Worm (Caenorhabditis elegans) whole organism, mixed stage, embryonic: ENCODE measurements around the gene ZK1010.4.
A peak's percentile ranks its signal among the peaks of the same experiment; 100 is the strongest.

Experiments
- M03D4.4 ChIP-seq: sonication (generic microtip); optimal IDR thresholded peaks from 2 replicates; lab custom pipeline; 2017; ENCODE audit warnings: mild to moderate bottlenecking, missing genetic modification characterization, missing compliant biosample characterization
- bed-3 ChIP-seq: fragments of 200-800 bp; sonication (Bioruptor generic); optimal IDR thresholded peaks from 3 replicates; lab custom pipeline; 2018; ENCODE audit warnings: mild to moderate bottlenecking, missing genetic modification characterization, moderate library complexity, missing compliant biosample characterization
- blmp-1 ChIP-seq: fragments of 150-350 bp; optimal IDR thresholded peaks from 2 replicates; lab custom pipeline; 2014; ENCODE audit warnings: missing biosample characterization, missing genetic modification characterization
- ceh-39 ChIP-seq: fragments of 150-350 bp; optimal IDR thresholded peaks from 2 replicates; lab custom pipeline; 2014; ENCODE audit warnings: missing biosample characterization, missing genetic modification characterization
- ceh-43 ChIP-seq: fragments of 200-800 bp; sonication (Bioruptor generic); optimal IDR thresholded peaks from 2 replicates; lab custom pipeline; 2018; ENCODE audit warnings: mild to moderate bottlenecking, missing genetic modification characterization, moderate library complexity, missing compliant biosample characterization
- ceh-83 ChIP-seq: fragments of 200-800 bp; sonication (Bioruptor generic); optimal IDR thresholded peaks from 2 replicates; lab custom pipeline; 2018; ENCODE audit warnings: mild to moderate bottlenecking, missing genetic modification characterization, missing compliant biosample characterization
- ces-1 ChIP-seq: fragments of 150-350 bp; optimal IDR thresholded peaks from 2 replicates; lab custom pipeline; 2014; ENCODE audit warnings: missing biosample characterization, missing genetic modification reagents, missing genetic modification characterization
- cnd-1 ChIP-seq: fragments of 200-800 bp; sonication (Bioruptor generic); optimal IDR thresholded peaks from 2 replicates; lab custom pipeline; 2018; ENCODE audit warnings: mild to moderate bottlenecking, missing genetic modification characterization, missing compliant biosample characterization
- drap-1 ChIP-seq: fragments of 200-800 bp; sonication (Bioruptor generic); optimal IDR thresholded peaks from 3 replicates; lab custom pipeline; 2018; ENCODE audit warnings: mild to moderate bottlenecking, missing genetic modification characterization, missing compliant biosample characterization
- elt-1 ChIP-seq: sonication (generic microtip); optimal IDR thresholded peaks from 2 replicates; lab custom pipeline; 2017; ENCODE audit warnings: missing genetic modification characterization, mild to moderate bottlenecking, missing compliant biosample characterization, antibody characterized with exemption, moderate library complexity, borderline replicate concordance; ENCODE audit not compliant: insufficient read depth
- elt-3 ChIP-seq: fragments of 150-350 bp; optimal IDR thresholded peaks from 2 replicates; lab custom pipeline; 2014; ENCODE audit warnings: missing biosample characterization, missing genetic modification characterization
- flh-1 ChIP-seq: fragments of 200-800 bp; sonication (Bioruptor generic); optimal IDR thresholded peaks from 2 replicates; lab custom pipeline; 2018; ENCODE audit warnings: mild to moderate bottlenecking, missing genetic modification characterization, moderate library complexity, missing compliant biosample characterization
- ham-2 ChIP-seq: fragments of 200-800 bp; sonication (Bioruptor generic); optimal IDR thresholded peaks from 2 replicates; lab custom pipeline; 2018; ENCODE audit warnings: mild to moderate bottlenecking, missing genetic modification characterization, missing compliant biosample characterization
- hlh-1 ChIP-seq: fragments of 150-350 bp; optimal IDR thresholded peaks from 2 replicates; lab custom pipeline; 2014; ENCODE audit warnings: missing biosample characterization, missing genetic modification reagents, missing genetic modification characterization
- lin-13 ChIP-seq: fragments of 150-350 bp; optimal IDR thresholded peaks from 2 replicates; lab custom pipeline; 2014; ENCODE audit warnings: missing biosample characterization, missing genetic modification characterization
- lin-32 ChIP-seq: fragments of 200-800 bp; sonication (Bioruptor generic); optimal IDR thresholded peaks from 2 replicates; lab custom pipeline; 2018; ENCODE audit warnings: mild to moderate bottlenecking, missing genetic modification characterization, missing compliant biosample characterization
- lsy-2 ChIP-seq: fragments of 150-350 bp; optimal IDR thresholded peaks from 2 replicates; lab custom pipeline; 2014; ENCODE audit warnings: missing biosample characterization, missing genetic modification characterization
- mab-5 ChIP-seq: fragments of 150-350 bp; optimal IDR thresholded peaks from 2 replicates; lab custom pipeline; 2014; ENCODE audit warnings: missing biosample characterization, missing genetic modification characterization
- mls-2 ChIP-seq: sonication (generic microtip); optimal IDR thresholded peaks from 2 replicates; lab custom pipeline; 2016; ENCODE audit warnings: mild to moderate bottlenecking, missing genetic modification characterization, moderate library complexity, missing compliant biosample characterization
- nhr-12 ChIP-seq: fragments of 150-350 bp; optimal IDR thresholded peaks from 2 replicates; lab custom pipeline; 2014; ENCODE audit warnings: missing biosample characterization, missing genetic modification characterization
- nhr-2 ChIP-seq: fragments of 150-350 bp; optimal IDR thresholded peaks from 2 replicates; lab custom pipeline; 2014; ENCODE audit warnings: missing biosample characterization, missing genetic modification characterization
- nhr-28 ChIP-seq: fragments of 150-350 bp; optimal IDR thresholded peaks from 2 replicates; lab custom pipeline; 2014; ENCODE audit warnings: missing biosample characterization, missing genetic modification characterization
- nhr-76 ChIP-seq: sonication (generic microtip); optimal IDR thresholded peaks from 2 replicates; lab custom pipeline; 2017; ENCODE audit warnings: missing biosample characterization, missing genetic modification characterization
- sem-2 ChIP-seq: fragments of 200-800 bp; sonication (Bioruptor generic); optimal IDR thresholded peaks from 2 replicates; lab custom pipeline; 2018; ENCODE audit warnings: mild to moderate bottlenecking, missing genetic modification characterization, missing compliant biosample characterization
- sptf-1 ChIP-seq: sonication (generic microtip); optimal IDR thresholded peaks from 2 replicates; lab custom pipeline; 2017; ENCODE audit warnings: mild to moderate bottlenecking, missing genetic modification characterization, moderate library complexity, missing compliant biosample characterization
- tbx-8 ChIP-seq: fragments of 200-800 bp; sonication (Bioruptor generic); optimal IDR thresholded peaks from 2 replicates; lab custom pipeline; 2018; ENCODE audit warnings: mild to moderate bottlenecking, missing genetic modification characterization, moderate library complexity, missing compliant biosample characterization
- unc-120 ChIP-seq: sonication (generic microtip); optimal IDR thresholded peaks from 2 replicates; lab custom pipeline; 2017; ENCODE audit warnings: missing genetic modification characterization, missing compliant biosample characterization; ENCODE audit not compliant: poor library complexity, severe bottlenecking
- unc-62 ChIP-seq: fragments of 150-350 bp; optimal IDR thresholded peaks from 2 replicates; lab custom pipeline; 2014; ENCODE audit warnings: missing biosample characterization, missing genetic modification reagents, missing genetic modification characterization
- zip-8 ChIP-seq: fragments of 150-350 bp; optimal IDR thresholded peaks from 2 replicates; lab custom pipeline; 2014; ENCODE audit warnings: missing biosample characterization, missing genetic modification characterization
- ztf-11 ChIP-seq: fragments of 150-350 bp; optimal IDR thresholded peaks from 2 replicates; lab custom pipeline; 2014; ENCODE audit warnings: missing biosample characterization, missing genetic modification characterization

ZK1010.4 gene

ce11 chrIII:12967437-12968043 lies 13.3 kb upstream of the ZK1010.4 start:
- TF ChIP-seq nhr-76 (no peak), unc-120 (no peak), ceh-39 (tag; lab: Kevin White, UChicago) (no peak), bed-3 (GFP tag; lab: Kevin White, UChicago) (no peak), cnd-1 (no peak), elt-3 (tag; lab: Kevin White, UChicago) (no peak), drap-1 (GFP tag; lab: Kevin White, UChicago) (no peak), ceh-43 (GFP tag; lab: Kevin White, UChicago) (no peak), ces-1 (GFP tag; lab: Kevin White, UChicago) (no peak), zip-8 (no peak), nhr-12 (tag; lab: Kevin White, UChicago) (no peak), mab-5 (tag; lab: Kevin White, UChicago) (no peak), blmp-1 (no peak), M03D4.4 (tag; lab: Kevin White, UChicago) (no peak), sptf-1 (tag; lab: Kevin White, UChicago) (no peak), flh-1 (no peak), lin-32 (GFP tag; lab: Kevin White, UChicago) (no peak), lsy-2 (tag; lab: Kevin White, UChicago) (no peak)
- TF ChIP-seq, all 35 proteins: peak for 0

- TF ChIP-seq lin-32 (GFP tag; lab: Kevin White, UChicago) (no peak), drap-1 (GFP tag; lab: Kevin White, UChicago) (no peak), lsy-2 (tag; lab: Kevin White, UChicago) (no peak), nhr-12 (tag; lab: Kevin White, UChicago) (no peak), sem-2 (no peak), mab-5 (tag; lab: Kevin White, UChicago) (no peak), zip-8 (no peak), ceh-83 (GFP tag; lab: Kevin White, UChicago) (no peak), hlh-1 (tag; lab: Kevin White, UChicago) (no peak), elt-1 (tag; lab: Kevin White, UChicago) (no peak)
- TF ChIP-seq, all 35 proteins: peak for 0
These were observed 12.5 kb upstream of the ZK1010.4 start for ce11 chrIII:12968330-12968729.

- TF ChIP-seq lsy-2 (tag; lab: Kevin White, UChicago) (peak; percentile 40), nhr-76 (no peak), sem-2 (no peak), hlh-1 (tag; lab: Kevin White, UChicago) (peak; percentile 17), ceh-39 (tag; lab: Kevin White, UChicago) (no peak), cnd-1 (no peak), ces-1 (GFP tag; lab: Kevin White, UChicago) (no peak), lin-13 (tag; lab: Kevin White, UChicago) (no peak), unc-62 (peak; percentile 84), nhr-12 (tag; lab: Kevin White, UChicago) (no peak), tbx-8 (no peak), ztf-11 (tag; lab: Kevin White, UChicago) (no peak), sptf-1 (tag; lab: Kevin White, UChicago) (no peak)
These were observed 9.0 kb upstream of the ZK1010.4 start for ce11 chrIII:12971828-12972379.

ce11 chrIII:12972398-12972797 lies 8.5 kb upstream of the ZK1010.4 start, which contains the start of gene bckd-1A:
TSS of gene bckd-1A (minus strand) at chrIII:12972498.
- TF ChIP-seq lin-32 (GFP tag; lab: Kevin White, UChicago) (no peak), ceh-39 (tag; lab: Kevin White, UChicago) (no peak), ham-2 (no peak), mls-2 (tag; lab: Kevin White, UChicago) (no peak), nhr-76 (no peak), lsy-2 (tag; lab: Kevin White, UChicago) (no peak), nhr-2 (tag; lab: Kevin White, UChicago) (no peak), sem-2 (no peak), M03D4.4 (tag; lab: Kevin White, UChicago) (no peak), nhr-28 (no peak), ztf-11 (tag; lab: Kevin White, UChicago) (no peak), elt-1 (tag; lab: Kevin White, UChicago) (no peak), ceh-83 (GFP tag; lab: Kevin White, UChicago) (no peak)
